Worm (Caenorhabditis elegans): ENCODE results near the gene phy-2.

DNA sequence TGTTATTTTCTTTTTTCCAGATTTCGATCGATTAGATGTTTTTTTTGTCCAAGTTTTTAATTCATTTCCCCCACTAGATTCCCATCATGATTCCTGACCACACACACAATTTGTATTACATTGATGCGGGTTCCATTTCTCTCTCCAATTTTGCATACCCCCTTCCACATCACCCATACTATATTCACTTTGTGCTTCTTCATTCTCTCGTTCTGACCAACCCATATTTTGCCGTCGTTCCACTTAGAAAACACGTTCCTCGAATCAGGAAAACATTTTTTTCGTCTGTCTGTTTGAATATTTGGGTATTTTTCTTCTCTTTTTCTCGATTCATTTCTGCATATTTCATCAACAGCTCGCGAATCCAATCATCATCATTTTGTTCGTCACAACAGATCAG, 8.3 kb downstream of the phy-2 start:
- TF ChIP-seq unc-39 (tag; optimal IDR thresholded peaks at IDR 0.05) (no peak), snpc-4 (tag; optimal IDR thresholded peaks at IDR 0.05) (no peak), aly-2 (tag; optimal IDR thresholded peaks at IDR 0.05) (no peak), ceh-28 (tag; optimal IDR thresholded peaks at IDR 0.05) (no peak), zag-1 (tag; optimal IDR thresholded peaks at IDR 0.05) (no peak), fkh-10 (GFP tag; optimal IDR thresholded peaks at IDR 0.05) (no peak)
